Comparison of ENCODE assay signal across 2 worm cellular contexts in the genomic region with DNA sequence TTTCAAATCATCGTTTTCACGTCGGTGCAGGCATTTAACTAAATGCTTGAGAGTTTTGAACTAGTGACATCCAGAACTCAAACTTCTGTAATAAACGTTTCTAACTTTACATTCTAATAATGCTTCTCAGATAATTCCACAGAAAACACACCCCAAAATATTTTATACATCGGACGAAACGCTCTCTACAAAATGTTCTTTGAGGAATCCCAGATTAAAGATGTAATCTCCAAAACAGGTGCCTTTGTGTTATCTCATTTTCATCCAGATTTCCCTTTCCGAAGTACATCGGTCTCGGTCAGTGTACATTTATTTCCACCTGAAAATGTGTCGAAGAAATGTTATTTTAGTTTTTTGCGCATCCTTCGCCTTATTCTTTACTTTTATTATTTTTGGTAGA.
TF ChIP-seq lines count a peak whose summit lies in the region.

A gene (plus strand): TSS at position 301 of the 400 bp plus-strand sequence.

TF ChIP-seq in whole organism, L1 larva, 84 proteins besides CTCF, POLR2A, EP300 and RAD21:
- no peak for TF ChIP-seq fkh-10 (GFP tag; optimal IDR thresholded peaks at IDR 0.05; lab: Kevin White, UChicago)
- TF ChIP-seq blmp-1 (tag; optimal IDR thresholded peaks at IDR 0.05; lab: Kevin White, UChicago) = peak; percentile 37

TF ChIP-seq in whole organism, mixed stage, embryonic, 35 proteins besides CTCF, POLR2A, EP300 and RAD21:
- TF ChIP-seq elt-1 (tag; optimal IDR thresholded peaks at IDR 0.05; lab: Kevin White, UChicago; ENCODE audit: borderline replicate concordance, insufficient read depth) (peak; percentile 64), snpc-4 (tag; optimal IDR thresholded peaks at IDR 0.05; lab: Kevin White, UChicago) (no peak)
